Fruit fly (Drosophila melanogaster) whole organism, embryonic: Measurements from ENCODE around the gene slam.

Experiments used
- Awh ChIP-seq: fragments of 200-800 bp; sonication (Bioruptor generic); IDR thresholded peaks from 2 replicates; pipeline ENCODE4, ENCODE4 v1.3.6; 2022; ENCODE audit warnings: missing biosample characterization, missing genetic modification characterization
- Bgb ChIP-seq: fragments of 200-800 bp; sonication (Bioruptor generic); IDR thresholded peaks from 2 replicates; pipeline ENCODE4 v1.3.6; 2022; ENCODE audit warnings: missing biosample characterization, missing genetic modification characterization; ENCODE audit not compliant: partially characterized antibody
- Bteb2 ChIP-seq: fragments of 200-800 bp; sonication (Bioruptor generic); optimal IDR thresholded peaks from 2 replicates; lab custom pipeline; 2016; ENCODE audit warnings: missing biosample characterization, missing genetic modification characterization
- CG1024 ChIP-seq: fragments of 200-800 bp; sonication (Bioruptor generic); IDR thresholded peaks from 2 replicates; pipeline ENCODE4 v1.3.6; 2022; ENCODE audit warnings: missing biosample characterization, missing genetic modification characterization
- CG10431 ChIP-seq: fragments of 200-800 bp; sonication (Bioruptor generic); optimal IDR thresholded peaks from 3 replicates; lab custom pipeline; 2018; ENCODE audit warnings: missing biosample characterization, mild to moderate bottlenecking, missing genetic modification characterization
- CG11560 ChIP-seq: fragments of 200-800 bp; sonication (Bioruptor generic); IDR thresholded peaks from 3 replicates; pipeline ENCODE4 v1.3.6; 2022; ENCODE audit warnings: missing biosample characterization, missing genetic modification characterization
- CG11696 ChIP-seq: fragments of 200-800 bp; sonication (Bioruptor generic); IDR thresholded peaks from 2 replicates; pipeline ENCODE4 v1.3.6; 2022; ENCODE audit warnings: missing biosample characterization, missing genetic modification characterization
- CG12071 ChIP-seq: fragments of 200-800 bp; sonication (Bioruptor generic); optimal IDR thresholded peaks from 3 replicates; lab custom pipeline; 2018; ENCODE audit warnings: missing biosample characterization, mild to moderate bottlenecking, missing genetic modification characterization
- CG14710 ChIP-seq: fragments of 200-800 bp; sonication (Bioruptor generic); optimal IDR thresholded peaks from 3 replicates; lab custom pipeline; 2019; ENCODE audit warnings: missing biosample characterization, mild to moderate bottlenecking, missing genetic modification characterization, moderate library complexity
- CG15601 ChIP-seq: fragments of 200-800 bp; sonication (Bioruptor generic); optimal IDR thresholded peaks from 3 replicates; lab custom pipeline; 2019; ENCODE audit warnings: missing biosample characterization, mild to moderate bottlenecking, missing genetic modification characterization, moderate library complexity
- CG1602 ChIP-seq: fragments of 200-800 bp; sonication (Bioruptor generic); optimal IDR thresholded peaks from 3 replicates; lab custom pipeline; 2016; ENCODE audit warnings: missing biosample characterization, missing genetic modification characterization
- CG1603 ChIP-seq: fragments of 200-800 bp; sonication (Bioruptor generic); optimal IDR thresholded peaks from 2 replicates; lab custom pipeline; 2019; ENCODE audit warnings: missing biosample characterization, mild to moderate bottlenecking, missing genetic modification characterization, moderate library complexity
- CG17612 ChIP-seq: fragments of 200-800 bp; sonication (Bioruptor generic); IDR thresholded peaks from 2 replicates; pipeline ENCODE4 v1.3.6; 2022; ENCODE audit warnings: missing biosample characterization, missing genetic modification characterization
- CG30431 ChIP-seq: fragments of 200-800 bp; sonication (Bioruptor generic); optimal IDR thresholded peaks from 2 replicates; lab custom pipeline; 2017; ENCODE audit warnings: missing biosample characterization, missing genetic modification characterization
- CG31365 ChIP-seq: fragments of 200-800 bp; sonication (Bioruptor generic); optimal IDR thresholded peaks from 2 replicates; lab custom pipeline; 2018; ENCODE audit warnings: missing biosample characterization, mild to moderate bottlenecking, missing genetic modification characterization
- CG4328 ChIP-seq: fragments of 200-800 bp; sonication (Bioruptor generic); optimal IDR thresholded peaks from 3 replicates; lab custom pipeline; 2017; ENCODE audit warnings: missing biosample characterization, missing genetic modification reagents, missing genetic modification characterization
- CG7357 ChIP-seq: fragments of 200-800 bp; sonication (Bioruptor generic); IDR thresholded peaks from 3 replicates; pipeline ENCODE4 v1.3.6; 2022; ENCODE audit warnings: missing biosample characterization, missing genetic modification characterization
- CG7839 ChIP-seq: fragments of 200-800 bp; sonication (Bioruptor generic); optimal IDR thresholded peaks from 3 replicates; lab custom pipeline; 2018; ENCODE audit warnings: missing biosample characterization, mild to moderate bottlenecking, missing genetic modification characterization, moderate library complexity
- CG8359 ChIP-seq: fragments of 200-800 bp; sonication (Bioruptor generic); optimal IDR thresholded peaks from 2 replicates; lab custom pipeline; 2017; ENCODE audit warnings: missing biosample characterization, mild to moderate bottlenecking, missing genetic modification characterization, borderline replicate concordance
- ERR ChIP-seq: fragments of 200-800 bp; sonication (Bioruptor generic); optimal IDR thresholded peaks from 2 replicates; lab custom pipeline; 2016; ENCODE audit warnings: missing biosample characterization, missing genetic modification characterization
- Opbp ChIP-seq: fragments of 200-800 bp; sonication (Bioruptor generic); IDR thresholded peaks from 3 replicates; pipeline ENCODE4 v1.3.6; 2022; ENCODE audit warnings: missing biosample characterization, missing genetic modification characterization; ENCODE audit not compliant: partially characterized antibody
- Ravus ChIP-seq: fragments of 200-800 bp; sonication (Bioruptor generic); IDR thresholded peaks from 2 replicates; pipeline ENCODE4 v1.3.6; 2022; ENCODE audit warnings: missing biosample characterization, missing genetic modification characterization
- Sox102F ChIP-seq: fragments of 200-800 bp; sonication (Bioruptor generic); optimal IDR thresholded peaks from 2 replicates; lab custom pipeline; 2018; ENCODE audit warnings: missing biosample characterization, mild to moderate bottlenecking, missing genetic modification characterization, moderate library complexity
- TFAM ChIP-seq: fragments of 200-800 bp; sonication (Bioruptor generic); optimal IDR thresholded peaks from 2 replicates; lab custom pipeline; 2017; ENCODE audit warnings: missing biosample characterization, missing genetic modification characterization, inconsistent platforms
- Xrp1 ChIP-seq: fragments of 200-800 bp; sonication (Bioruptor generic); IDR thresholded peaks from 2 replicates; pipeline ENCODE4 v1.3.6; 2022; ENCODE audit warnings: missing biosample characterization, missing genetic modification characterization
- bsh ChIP-seq, 2 experiments: fragments of 200-800 bp; sonication (Bioruptor generic); optimal IDR thresholded peaks; 2 replicates each; lab custom pipeline; 2017 to 2018; ENCODE audit warnings: mild to moderate bottlenecking in 2 of 2, missing biosample characterization in 2 of 2, missing genetic modification characterization in 2 of 2, moderate library complexity in 1 of 2
- crp ChIP-seq, 2 experiments: fragments of 200-800 bp; sonication (Bioruptor generic); optimal IDR thresholded peaks; 2 replicates in 1 of 2; 3 replicates in 1 of 2; lab custom pipeline; 2017; ENCODE audit warnings: missing biosample characterization in 2 of 2, missing genetic modification characterization in 2 of 2, mild to moderate bottlenecking in 1 of 2, moderate library complexity in 1 of 2
- dysf ChIP-seq: fragments of 200-800 bp; sonication (Bioruptor generic); IDR thresholded peaks from 3 replicates; pipeline ENCODE4 v1.3.6; 2022; ENCODE audit warnings: missing biosample characterization, missing genetic modification characterization
- ftz-f1 ChIP-seq: fragments of 200-800 bp; sonication (Bioruptor generic); optimal IDR thresholded peaks from 2 replicates; lab custom pipeline; 2016; ENCODE audit warnings: missing biosample characterization, missing genetic modification characterization
- gcm ChIP-seq: fragments of 200-800 bp; sonication (Bioruptor generic); optimal IDR thresholded peaks from 2 replicates; lab custom pipeline; 2019; ENCODE audit warnings: missing biosample characterization, mild to moderate bottlenecking, missing genetic modification characterization, moderate library complexity
- grau ChIP-seq: fragments of 200-800 bp; optimal IDR thresholded peaks from 3 replicates; lab custom pipeline; 2019; ENCODE audit warnings: missing biosample characterization, mild to moderate bottlenecking, missing genetic modification characterization, moderate library complexity
- hkb ChIP-seq, 2 experiments: fragments of 200-800 bp in 1 of 2; fragments of >200 bp in 1 of 2; sonication (Bioruptor generic) in 1 of 2; IDR thresholded peaks in 1 of 2; optimal IDR thresholded peaks in 1 of 2; 2 replicates each; pipeline versions ENCODE4 v1.3.6 to Lab custom; 2017 to 2022; ENCODE audit warnings: missing biosample characterization in 1 of 2, missing genetic modification characterization in 1 of 2
- jumu ChIP-seq: fragments of 200-800 bp; sonication (Bioruptor generic); optimal IDR thresholded peaks from 3 replicates; lab custom pipeline; 2016; ENCODE audit warnings: missing biosample characterization, missing genetic modification characterization
- lola ChIP-seq, 3 experiments: fragments of >200 bp in 2 of 3; fragments of 200-800 bp in 1 of 3; sonication (Bioruptor generic) in 1 of 3; optimal IDR thresholded peaks; 2 replicates each; lab custom pipeline; 2017 to 2019; ENCODE audit warnings: missing biosample characterization in 3 of 3, missing genetic modification characterization in 3 of 3, mild to moderate bottlenecking in 1 of 3, moderate library complexity in 1 of 3
- otp ChIP-seq: fragments of 200-800 bp; sonication (Bioruptor generic); IDR thresholded peaks from 3 replicates; pipeline ENCODE4, ENCODE4 v1.3.6; 2022; ENCODE audit warnings: missing biosample characterization, missing genetic modification characterization
- pho ChIP-seq: fragments of 200-800 bp; sonication (Bioruptor generic); optimal IDR thresholded peaks from 2 replicates; lab custom pipeline; 2016; ENCODE audit warnings: missing biosample characterization, missing genetic modification characterization
- pita ChIP-seq: fragments of 200-800 bp; sonication (Bioruptor generic); optimal IDR thresholded peaks from 2 replicates; lab custom pipeline; 2017; ENCODE audit warnings: missing biosample characterization, mild to moderate bottlenecking, missing genetic modification characterization
- pum ChIP-seq: fragments of 200-800 bp; sonication (Bioruptor generic); optimal IDR thresholded peaks from 2 replicates; lab custom pipeline; 2016; ENCODE audit warnings: missing biosample characterization, missing genetic modification characterization
- repo ChIP-seq: fragments of 200-800 bp; sonication (Bioruptor generic); optimal IDR thresholded peaks from 2 replicates; lab custom pipeline; 2016; ENCODE audit warnings: missing biosample characterization, missing genetic modification characterization
- salm ChIP-seq: fragments of 200-800 bp; sonication (Bioruptor generic); optimal IDR thresholded peaks from 2 replicates; lab custom pipeline; 2018; ENCODE audit warnings: missing biosample characterization, mild to moderate bottlenecking, missing genetic modification characterization
- sisA ChIP-seq: fragments of 200-800 bp; sonication (Bioruptor generic); IDR thresholded peaks from 2 replicates; pipeline ENCODE4 v1.3.6; 2022; ENCODE audit warnings: missing biosample characterization, missing genetic modification characterization
- stc ChIP-seq: fragments of 200-800 bp; sonication (Bioruptor generic); IDR thresholded peaks from 2 replicates; pipeline ENCODE4 v1.3.6; 2022; ENCODE audit warnings: missing biosample characterization, missing genetic modification characterization
- tin ChIP-seq: fragments of 200-800 bp; sonication (Bioruptor generic); optimal IDR thresholded peaks from 3 replicates; lab custom pipeline; 2016; ENCODE audit warnings: missing biosample characterization, missing genetic modification characterization
- toy ChIP-seq: fragments of 200-800 bp; sonication (Bioruptor generic); IDR thresholded peaks from 2 replicates; pipeline ENCODE4 v1.3.6; 2022; ENCODE audit warnings: missing biosample characterization, missing genetic modification characterization
- trem ChIP-seq: fragments of 200-800 bp; optimal IDR thresholded peaks from 3 replicates; lab custom pipeline; 2019; ENCODE audit warnings: missing biosample characterization, mild to moderate bottlenecking, missing genetic modification characterization, moderate library complexity
- zf30C ChIP-seq: fragments of 200-800 bp; sonication (Bioruptor generic); optimal IDR thresholded peaks from 3 replicates; lab custom pipeline; 2018; ENCODE audit warnings: missing biosample characterization, mild to moderate bottlenecking, missing genetic modification characterization

slam gene

dm6 chr2L:6338367-6338975, 33.7 kb upstream of the slam start, which contains the start of the genes Pez and Cpr (continued):
- TF ChIP-seq CG4328 (GFP tag; lab: Kevin White, UChicago) (no peak), toy (GFP tag; lab: Robert Waterston, UW) (no peak), Sox102F (no peak), repo (GFP tag; lab: Kevin White, UChicago) (peak; percentile 45), CG30431 (no peak), sisA (GFP tag; lab: Robert Waterston, UW) (no peak), CG7357 (GFP tag; lab: Robert Waterston, UW) (no peak), CG1024 (peak; percentile 48; the same call in 1 of the 2 replicates), CG11560 (tag; lab: Robert Waterston, UW) (peak; percentile 93)
- TF ChIP-seq, all 482 proteins: peak for 206

- TF ChIP-seq Xrp1 (peak; percentile 47; the same call in 1 of the 2 replicates), dysf (GFP tag; lab: Robert Waterston, UW) (peak; percentile 49; the same call in 2 of the 3 replicates), CG11696 (GFP tag; lab: Robert Waterston, UW) (no peak), ftz-f1 (GFP tag; lab: Kevin White, UChicago) (peak; percentile 96), Ravus (GFP tag; lab: Robert Waterston, UW) (no peak), otp (GFP tag; lab: Robert Waterston, UW) (no peak), Bgb (no peak), CG15601 (tag; lab: Kevin White, UChicago) (no peak), Opbp (GFP tag; lab: Robert Waterston, UW) (no peak), jumu (GFP tag; lab: Kevin White, UChicago) (peak; percentile 44), bsh (GFP tag; optimal IDR thresholded peaks at IDR 0.05; lab: Kevin White, UChicago) (peak; percentile 36 to 67), trem (tag; lab: Kevin White, UChicago) (no peak), CG1602 (no peak), pum (GFP tag; lab: Kevin White, UChicago) (peak; percentile 25), CG14710 (tag; lab: Kevin White, UChicago) (no peak), Bteb2 (peak; percentile 30), TFAM (no peak), CG8359 (no peak), gcm (no peak), hkb (optimal IDR thresholded peaks at IDR 0.05; lab: Kevin White, UChicago) (no peak), hkb (GFP tag; IDR thresholded peaks at IDR 0.05; lab: Robert Waterston, UW) (peak; percentile 28), salm (tag; lab: Kevin White, UChicago) (no peak), CG7839 (peak; percentile 53), zf30C (GFP tag; lab: Kevin White, UChicago) (no peak), crp (GFP tag; optimal IDR thresholded peaks at IDR 0.05; lab: Kevin White, UChicago) (peak in 1 of 2 experiments; percentile 44), CG31365 (tag; lab: Kevin White, UChicago) (no peak), ERR (no peak), CG17612 (GFP tag; lab: Robert Waterston, UW) (no peak), CG10431 (no peak), Awh (GFP tag; lab: Robert Waterston, UW) (peak; percentile 12; the same call in 1 of the 2 replicates), CG12071 (peak; percentile 6), grau (tag; lab: Kevin White, UChicago) (peak; percentile 95), lola (GFP tag; optimal IDR thresholded peaks at IDR 0.05; lab: Kevin White, UChicago) (peak in 1 of 3 experiments; percentile 5), stc (no peak), pho (peak; percentile 16), tin (GFP tag; lab: Kevin White, UChicago) (peak; percentile 46), pita (GFP tag; lab: Kevin White, UChicago) (no peak), CG1603 (peak; percentile 52)
Measured at dm6 chr2L:6339010-6339897, 32.9 kb upstream of the slam start.
